Worm (Caenorhabditis elegans): ENCODE results near the gene snu-66.

Gene snu-66

ce11 chrV:7595132-7595531, 19.7 kb upstream of the snu-66 start:
- TF ChIP-seq gmeb-1 (tag; optimal IDR thresholded peaks at IDR 0.05): no peak
- no peak for TF ChIP-seq aly-2 (tag; optimal IDR thresholded peaks at IDR 0.05)
- no peak for TF ChIP-seq lin-39 (tag; optimal IDR thresholded peaks at IDR 0.05)
- peak; percentile 24 for TF ChIP-seq snpc-4 (tag; optimal IDR thresholded peaks at IDR 0.05)

- TF ChIP-seq ZK546.5 (tag; optimal IDR thresholded peaks at IDR 0.05): no peak
- no peak for TF ChIP-seq peb-1 (tag; optimal IDR thresholded peaks at IDR 0.05)
- no peak for TF ChIP-seq nhr-6 (tag; optimal IDR thresholded peaks at IDR 0.05)
- no peak for TF ChIP-seq nhr-129 (tag; optimal IDR thresholded peaks at IDR 0.05)
- no peak for TF ChIP-seq unc-39 (tag; optimal IDR thresholded peaks at IDR 0.05)
Observed at ce11 chrV:7590454-7590853, 15.0 kb upstream of the snu-66 start, which contains the start of gene C50E3.6. Gene C50E3.6, minus strand, starts transcription at chrV:7590554.

- TF ChIP-seq dmd-4 (tag; optimal IDR thresholded peaks at IDR 0.05) (no peak), crh-2 (tag; optimal IDR thresholded peaks at IDR 0.05) (peak; percentile 64), elt-1 (tag; optimal IDR thresholded peaks at IDR 0.05) (no peak), elt-3 (tag; optimal IDR thresholded peaks at IDR 0.05) (no peak), egl-27 (tag; optimal IDR thresholded peaks at IDR 0.05) (no peak), nhr-77 (tag; optimal IDR thresholded peaks at IDR 0.05) (no peak), nhr-11 (tag; optimal IDR thresholded peaks at IDR 0.05) (no peak), peb-1 (tag; optimal IDR thresholded peaks at IDR 0.05) (no peak), aly-2 (tag; optimal IDR thresholded peaks at IDR 0.05) (no peak), unc-55 (GFP tag; optimal IDR thresholded peaks at IDR 0.05) (peak; percentile 81), gmeb-1 (tag; optimal IDR thresholded peaks at IDR 0.05) (peak; percentile 74), sma-3 (GFP tag; optimal IDR thresholded peaks at IDR 0.05) (peak; percentile 60), snpc-4 (tag; optimal IDR thresholded peaks at IDR 0.05) (peak; percentile 30), sma-9 (GFP tag; optimal IDR thresholded peaks at IDR 0.05) (peak; percentile 57), sma-9 (tag; optimal IDR thresholded peaks at IDR 0.05) (no peak), ztf-11 (tag; optimal IDR thresholded peaks at IDR 0.05) (no peak), alr-1 (tag; optimal IDR thresholded peaks at IDR 0.05) (no peak), ceh-82 (tag; optimal IDR thresholded peaks at IDR 0.05) (no peak), ZK546.5 (tag; optimal IDR thresholded peaks at IDR 0.05) (no peak), blmp-1 (tag; optimal IDR thresholded peaks at IDR 0.05; ENCODE audit: insufficient read depth) (no peak), skn-1 (tag; optimal IDR thresholded peaks at IDR 0.05) (no peak), F13H6.1 (tag; optimal IDR thresholded peaks at IDR 0.05) (peak; percentile 35), lsy-2 (tag; optimal IDR thresholded peaks at IDR 0.05) (peak; percentile 26 to 82), Y55F3AM.14 (GFP tag; optimal IDR thresholded peaks at IDR 0.05) (no peak), lin-13 (GFP tag; optimal IDR thresholded peaks at IDR 0.05) (no peak), mbf-1 (tag; optimal IDR thresholded peaks at IDR 0.05) (no peak), nhr-12 (tag; optimal IDR thresholded peaks at IDR 0.05) (no peak), lin-39 (tag; optimal IDR thresholded peaks at IDR 0.05) (no peak), zag-1 (tag; optimal IDR thresholded peaks at IDR 0.05) (no peak), nhr-237 (tag; optimal IDR thresholded peaks at IDR 0.05) (no peak), lin-11 (tag; optimal IDR thresholded peaks at IDR 0.05) (no peak), nhr-6 (tag; optimal IDR thresholded peaks at IDR 0.05) (peak; percentile 31), nhr-10 (tag; optimal IDR thresholded peaks at IDR 0.05) (no peak), fos-1 (tag; optimal IDR thresholded peaks at IDR 0.05) (peak; percentile 13), mab-5 (tag; optimal IDR thresholded peaks at IDR 0.05) (no peak), C34F6.9 (tag; optimal IDR thresholded peaks at IDR 0.05) (peak; percentile 82), sem-4 (tag; optimal IDR thresholded peaks at IDR 0.05) (peak; percentile 63), unc-62 (GFP tag; optimal IDR thresholded peaks at IDR 0.05) (no peak), nhr-25 (tag; optimal IDR thresholded peaks at IDR 0.05) (no peak), unc-39 (tag; optimal IDR thresholded peaks at IDR 0.05) (no peak)
Observed at ce11 chrV:7587637-7588036, 12.2 kb upstream of the snu-66 start, which contains the start of the genes F19F10.11 and C50E3.5. Gene F19F10.11, minus strand, starts transcription at chrV:7587704. Gene C50E3.5, plus strand, starts transcription at chrV:7587996.

- TF ChIP-seq ama-1 (optimal IDR thresholded peaks at IDR 0.05): no peak
- TF ChIP-seq nhr-77 (tag; optimal IDR thresholded peaks at IDR 0.05): no peak
- TF ChIP-seq unc-39 (tag; optimal IDR thresholded peaks at IDR 0.05): no peak
- TF ChIP-seq fos-1 (tag; optimal IDR thresholded peaks at IDR 0.05): peak; percentile 25
- TF ChIP-seq sma-9 (GFP tag; optimal IDR thresholded peaks at IDR 0.05): peak; percentile 26
- no peak for TF ChIP-seq sma-9 (tag; optimal IDR thresholded peaks at IDR 0.05)
- peak; percentile 18 for TF ChIP-seq nhr-21 (tag; optimal IDR thresholded peaks at IDR 0.05)
- no peak for TF ChIP-seq elt-3 (tag; optimal IDR thresholded peaks at IDR 0.05)
- TF ChIP-seq sma-3 (GFP tag; optimal IDR thresholded peaks at IDR 0.05): peak; percentile 16
- TF ChIP-seq ztf-11 (tag; optimal IDR thresholded peaks at IDR 0.05): no peak
- TF ChIP-seq lin-39 (tag; optimal IDR thresholded peaks at IDR 0.05): no peak
- no peak for TF ChIP-seq R02D3.7 (tag; optimal IDR thresholded peaks at IDR 0.05)
- TF ChIP-seq gmeb-1 (tag; optimal IDR thresholded peaks at IDR 0.05): peak; percentile 60
- no peak for TF ChIP-seq aly-2 (tag; optimal IDR thresholded peaks at IDR 0.05)
- TF ChIP-seq alr-1 (tag; optimal IDR thresholded peaks at IDR 0.05): no peak
- TF ChIP-seq lsy-2 (tag; optimal IDR thresholded peaks at IDR 0.05): peak; percentile 10 to 78
- peak; percentile 77 for TF ChIP-seq C34F6.9 (tag; optimal IDR thresholded peaks at IDR 0.05)
- TF ChIP-seq nhr-12 (tag; optimal IDR thresholded peaks at IDR 0.05): no peak
- peak; percentile 55 for TF ChIP-seq crh-2 (tag; optimal IDR thresholded peaks at IDR 0.05)
- no peak for TF ChIP-seq ztf-4 (tag; optimal IDR thresholded peaks at IDR 0.05)
- no peak for TF ChIP-seq elt-1 (tag; optimal IDR thresholded peaks at IDR 0.05)
- TF ChIP-seq F13H6.1 (tag; optimal IDR thresholded peaks at IDR 0.05): no peak
- TF ChIP-seq unc-55 (GFP tag; optimal IDR thresholded peaks at IDR 0.05): peak; percentile 76
- TF ChIP-seq Y55F3AM.14 (GFP tag; optimal IDR thresholded peaks at IDR 0.05): no peak
- TF ChIP-seq blmp-1 (tag; optimal IDR thresholded peaks at IDR 0.05; ENCODE audit: insufficient read depth): no peak
- no peak for TF ChIP-seq ceh-82 (tag; optimal IDR thresholded peaks at IDR 0.05)
- no peak for TF ChIP-seq nhr-23 (tag; optimal IDR thresholded peaks at IDR 0.05)
- TF ChIP-seq skn-1 (tag; optimal IDR thresholded peaks at IDR 0.05): no peak
- TF ChIP-seq sem-4 (tag; optimal IDR thresholded peaks at IDR 0.05): no peak
Observed at ce11 chrV:7580378-7580777, 4.9 kb upstream of the snu-66 start, which contains the start of gene ets-6. Gene ets-6, minus strand, starts transcription at chrV:7580546.

All from whole organism, L2 larva.